Fruit fly (Drosophila melanogaster): ENCODE data around the gene Ddr.
A peak's percentile ranks its signal among the peaks of the same experiment; 100 is the strongest.

Ddr gene

DNA sequence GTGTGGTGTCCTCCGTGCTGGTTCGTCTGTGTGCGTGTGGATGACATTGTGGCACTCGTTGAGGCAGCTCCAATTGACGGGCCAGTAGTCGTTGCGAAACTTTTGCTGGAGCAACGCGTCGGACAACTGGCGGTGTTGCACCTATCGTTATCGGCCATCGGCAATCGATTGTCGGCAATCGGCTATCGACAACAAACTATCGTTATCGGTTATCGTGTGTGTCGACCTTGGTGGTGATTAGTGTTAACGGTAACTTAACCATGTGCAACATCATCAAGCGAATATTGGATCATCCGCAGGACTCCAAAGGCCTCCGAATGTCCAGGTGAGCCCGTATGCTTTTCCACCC, at the start of gene Ddr:
Ddr (plus strand) TSS at position 119 of the 349 bp plus-strand sequence.
- 0 out of 2 replicates have a peak, but pooled peaks have one; percentile 41 for TF ChIP-seq CG12605 (GFP tag; IDR thresholded peaks at IDR 0.05)
- peak; percentile 9 for TF ChIP-seq CG13204 (GFP tag; optimal IDR thresholded peaks at IDR 0.05)
- TF ChIP-seq Ets98B (GFP tag; IDR thresholded peaks at IDR 0.05): no peak

DNA sequence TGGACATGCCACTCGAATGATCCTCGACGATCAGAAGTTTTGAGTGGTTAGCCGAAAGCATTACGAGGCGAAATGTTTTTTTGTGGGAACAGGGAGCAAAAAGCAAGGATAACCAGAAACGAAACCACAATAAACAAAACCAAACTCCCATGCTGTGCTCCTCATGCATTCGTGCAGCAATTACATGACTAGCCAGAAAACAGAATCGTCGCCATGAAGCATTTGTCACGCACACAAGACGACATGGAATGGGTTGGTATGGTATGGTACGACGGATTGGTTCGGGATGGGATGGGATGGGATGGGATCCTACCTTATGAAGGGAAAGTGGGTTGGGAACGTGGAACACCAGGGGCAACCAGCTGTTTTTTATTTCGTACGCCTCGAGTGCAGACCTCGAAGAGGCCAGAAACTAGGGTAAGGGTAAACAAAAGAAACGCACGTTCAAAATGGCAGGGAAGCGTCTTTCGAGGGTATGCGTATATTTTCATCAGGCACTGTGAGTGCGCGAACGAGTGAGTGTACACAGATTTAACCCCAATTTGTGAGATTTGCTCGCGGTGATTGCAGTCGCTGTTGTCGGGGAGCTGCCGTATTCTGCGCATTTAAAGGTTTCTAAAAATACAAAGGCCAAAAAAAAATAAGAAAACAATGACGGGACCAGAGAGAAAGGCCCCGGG, 48.2 kb upstream of the Ddr start:
- TF ChIP-seq EcR (GFP tag; optimal IDR thresholded peaks at IDR 0.05) (no peak), CG13204 (GFP tag; optimal IDR thresholded peaks at IDR 0.05) (no peak), Snoo (tag; optimal IDR thresholded peaks at IDR 0.05) (no peak), Pif1B (GFP tag; optimal IDR thresholded peaks at IDR 0.05) (no peak), CG4496 (GFP tag; IDR thresholded peaks at IDR 0.05) (no peak), rn (GFP tag; IDR thresholded peaks at IDR 0.05) (no peak)

DNA sequence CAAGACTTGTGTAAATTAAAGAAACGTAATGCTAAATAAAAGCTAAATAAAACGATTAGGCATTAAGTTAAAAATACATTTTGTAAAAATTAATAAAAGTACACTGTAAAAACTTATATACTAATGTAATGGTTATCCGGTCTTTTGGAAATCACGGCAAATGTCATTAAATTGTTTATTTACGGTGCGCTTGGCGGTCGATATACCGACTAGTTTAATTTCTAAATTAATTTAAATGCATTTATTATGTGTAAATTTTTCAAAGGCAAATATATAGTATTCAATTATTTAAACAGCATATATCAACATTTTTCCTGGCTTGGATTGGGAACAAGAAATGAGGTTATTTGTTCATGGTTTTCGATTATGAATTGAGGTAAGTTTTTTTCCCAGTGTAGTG, 42.1 kb upstream of the Ddr start:
- TF ChIP-seq CG34367 (tag; optimal IDR thresholded peaks at IDR 0.05): no peak
- no peak for TF ChIP-seq CG9948 (tag; optimal IDR thresholded peaks at IDR 0.05)
- no peak for TF ChIP-seq CG17806 (tag; optimal IDR thresholded peaks at IDR 0.05)
- TF ChIP-seq CG8159 (tag; optimal IDR thresholded peaks at IDR 0.05): no peak
- TF ChIP-seq CG32121 (GFP tag; IDR thresholded peaks at IDR 0.05): no peak
- TF ChIP-seq CG14655 (GFP tag; optimal IDR thresholded peaks at IDR 0.05): no peak
- TF ChIP-seq gl (tag; optimal IDR thresholded peaks at IDR 0.05): no peak
- no peak for TF ChIP-seq rn (GFP tag; IDR thresholded peaks at IDR 0.05)
- no peak for TF ChIP-seq Pif1A (GFP tag; optimal IDR thresholded peaks at IDR 0.05)
- no peak for TF ChIP-seq CG8301 (tag; optimal IDR thresholded peaks at IDR 0.05)
- TF ChIP-seq CG15710 (tag; optimal IDR thresholded peaks at IDR 0.05): no peak
- TF ChIP-seq Pif1B (GFP tag; optimal IDR thresholded peaks at IDR 0.05): no peak
- no peak for TF ChIP-seq CG4496 (GFP tag; IDR thresholded peaks at IDR 0.05)

DNA sequence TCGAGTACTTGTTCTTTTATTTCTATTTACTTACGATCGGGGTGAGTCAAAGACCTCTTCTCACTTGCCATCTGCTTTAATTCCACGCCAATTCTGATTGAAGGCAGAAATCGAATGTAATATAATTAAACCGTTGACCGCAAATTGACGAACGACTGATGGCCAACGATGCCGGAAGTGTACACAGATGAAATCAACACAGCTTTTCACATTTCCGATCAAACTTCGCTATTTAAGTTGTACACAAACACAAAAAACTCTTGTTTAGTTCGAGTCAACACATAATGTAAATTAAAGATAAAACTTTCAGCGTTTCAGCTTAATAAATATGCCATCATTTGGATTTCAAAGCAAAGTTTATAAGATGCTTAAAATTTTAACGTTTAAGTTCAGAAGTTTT, 41.4 kb upstream of the Ddr start:
- no peak for TF ChIP-seq CG12605 (GFP tag; IDR thresholded peaks at IDR 0.05)
- TF ChIP-seq Snoo (tag; optimal IDR thresholded peaks at IDR 0.05): no peak
- no peak for TF ChIP-seq CG14655 (GFP tag; optimal IDR thresholded peaks at IDR 0.05)
- TF ChIP-seq D1 (tag; optimal IDR thresholded peaks at IDR 0.05): no peak
- TF ChIP-seq CG10348 (GFP tag; IDR thresholded peaks at IDR 0.05): no peak
- no peak for TF ChIP-seq fd96Ca (GFP tag; IDR thresholded peaks at IDR 0.05)
- no peak for TF ChIP-seq CG8301 (tag; optimal IDR thresholded peaks at IDR 0.05)

DNA sequence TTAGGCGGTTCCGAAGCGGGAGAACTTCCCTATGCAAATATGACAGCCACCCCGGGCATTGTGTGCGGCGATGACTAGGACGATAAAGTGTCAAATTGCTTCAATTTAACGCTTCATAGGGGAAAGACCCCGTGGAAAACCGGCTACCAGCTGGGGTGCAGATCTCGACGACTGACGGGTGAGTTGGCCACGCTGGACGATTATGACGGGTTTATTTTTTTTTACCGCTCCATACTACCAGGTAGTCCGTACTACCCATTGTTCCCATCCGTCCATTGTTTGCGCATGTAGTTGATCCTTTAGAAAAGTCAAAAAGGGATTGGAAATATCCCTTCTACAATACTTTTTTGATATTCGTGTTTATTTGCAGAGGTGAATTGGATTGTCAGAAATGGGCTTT, 39.4 kb upstream of the Ddr start:
- no peak for TF ChIP-seq Ets98B (GFP tag; IDR thresholded peaks at IDR 0.05)
- no peak for TF ChIP-seq CG10348 (GFP tag; IDR thresholded peaks at IDR 0.05)
- TF ChIP-seq CG34367 (tag; optimal IDR thresholded peaks at IDR 0.05): no peak
- TF ChIP-seq Snoo (tag; optimal IDR thresholded peaks at IDR 0.05): no peak
- TF ChIP-seq Pif1A (GFP tag; optimal IDR thresholded peaks at IDR 0.05): no peak
- no peak for TF ChIP-seq gl (tag; optimal IDR thresholded peaks at IDR 0.05)
- no peak for TF ChIP-seq EcR (GFP tag; optimal IDR thresholded peaks at IDR 0.05)
- no peak for TF ChIP-seq CG4496 (GFP tag; IDR thresholded peaks at IDR 0.05)
- no peak for TF ChIP-seq D1 (tag; optimal IDR thresholded peaks at IDR 0.05)
- no peak for TF ChIP-seq fd96Ca (GFP tag; IDR thresholded peaks at IDR 0.05)
- TF ChIP-seq CG13204 (GFP tag; optimal IDR thresholded peaks at IDR 0.05): no peak
- TF ChIP-seq CG12605 (GFP tag; IDR thresholded peaks at IDR 0.05): no peak
- no peak for TF ChIP-seq CG17806 (tag; optimal IDR thresholded peaks at IDR 0.05)

DNA sequence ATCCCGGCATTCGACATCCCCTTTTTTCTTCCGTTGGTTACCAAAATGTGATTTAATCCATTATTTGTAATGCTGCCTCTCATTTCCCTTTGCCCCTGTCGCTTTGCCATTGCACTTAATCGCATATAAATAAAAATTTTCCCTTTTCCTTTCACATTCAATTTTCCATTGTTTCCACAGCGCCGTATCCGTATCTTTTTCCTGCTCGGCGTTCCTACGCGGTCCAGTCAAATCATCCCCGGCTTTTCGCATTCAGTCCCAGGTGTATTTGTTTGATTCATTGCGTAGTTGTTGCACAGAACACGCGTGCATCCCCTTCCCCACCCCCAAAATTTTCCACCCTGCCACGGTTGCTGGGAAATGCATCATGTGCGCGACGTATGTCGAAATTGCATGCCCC, 37.0 kb upstream of the Ddr start:
- TF ChIP-seq rn (GFP tag; IDR thresholded peaks at IDR 0.05): no peak
- no peak for TF ChIP-seq CG4496 (GFP tag; IDR thresholded peaks at IDR 0.05)
- no peak for TF ChIP-seq Pif1A (GFP tag; optimal IDR thresholded peaks at IDR 0.05)
- TF ChIP-seq Ets98B (GFP tag; IDR thresholded peaks at IDR 0.05): no peak
- no peak for TF ChIP-seq Pif1B (GFP tag; optimal IDR thresholded peaks at IDR 0.05)
- TF ChIP-seq fd96Ca (GFP tag; IDR thresholded peaks at IDR 0.05): no peak
- TF ChIP-seq EcR (GFP tag; optimal IDR thresholded peaks at IDR 0.05): no peak
- no peak for TF ChIP-seq CG12605 (GFP tag; IDR thresholded peaks at IDR 0.05)
- no peak for TF ChIP-seq CG10348 (GFP tag; IDR thresholded peaks at IDR 0.05)
- TF ChIP-seq CG13204 (GFP tag; optimal IDR thresholded peaks at IDR 0.05): no peak
- no peak for TF ChIP-seq CG34367 (tag; optimal IDR thresholded peaks at IDR 0.05)
- no peak for TF ChIP-seq CG14655 (GFP tag; optimal IDR thresholded peaks at IDR 0.05)
- TF ChIP-seq CG8159 (tag; optimal IDR thresholded peaks at IDR 0.05): no peak
- TF ChIP-seq Snoo (tag; optimal IDR thresholded peaks at IDR 0.05): no peak
- no peak for TF ChIP-seq gl (tag; optimal IDR thresholded peaks at IDR 0.05)
- no peak for TF ChIP-seq D1 (tag; optimal IDR thresholded peaks at IDR 0.05)
- TF ChIP-seq CG32121 (GFP tag; IDR thresholded peaks at IDR 0.05): no peak
- TF ChIP-seq CG9948 (tag; optimal IDR thresholded peaks at IDR 0.05): no peak

DNA sequence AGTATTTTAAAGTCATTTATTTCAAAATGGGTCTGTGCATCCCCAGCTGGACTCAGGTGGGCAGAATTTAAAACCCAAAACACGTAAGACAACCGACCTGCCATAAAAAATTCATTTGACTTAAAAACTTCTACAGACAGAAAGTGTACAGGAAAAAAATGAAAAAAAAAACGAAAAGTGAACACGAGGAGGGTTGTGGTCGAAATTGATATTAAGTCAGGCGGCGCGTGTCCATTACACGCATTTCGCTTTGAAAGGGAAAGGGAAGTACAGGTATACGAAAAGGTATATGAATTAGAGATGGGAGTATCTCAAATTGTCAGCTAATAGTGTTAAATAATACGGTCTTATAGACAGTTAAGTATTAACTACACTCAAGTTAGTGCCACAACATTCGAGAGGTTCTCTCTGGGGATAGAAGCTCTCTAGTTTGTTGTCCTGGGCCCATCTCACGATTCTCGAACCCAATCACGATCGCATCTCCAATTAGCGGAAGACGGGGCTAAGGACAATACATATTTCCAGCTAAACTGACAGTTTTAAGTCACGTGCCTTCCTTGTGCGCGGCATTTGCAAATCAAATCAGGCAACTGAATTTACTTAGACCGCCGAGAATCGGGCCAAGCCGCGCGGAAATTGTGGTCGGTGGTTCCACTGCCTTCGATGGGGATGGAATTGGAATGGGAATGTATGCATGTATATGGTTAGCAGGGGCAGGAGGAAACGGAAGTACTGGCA, 34.1 kb upstream of the Ddr start:
- TF ChIP-seq CG8159 (tag; optimal IDR thresholded peaks at IDR 0.05) (no peak), CG15710 (tag; optimal IDR thresholded peaks at IDR 0.05) (no peak), CG10348 (GFP tag; IDR thresholded peaks at IDR 0.05) (no peak), gl (tag; optimal IDR thresholded peaks at IDR 0.05) (no peak), CG9948 (tag; optimal IDR thresholded peaks at IDR 0.05) (no peak), Snoo (tag; optimal IDR thresholded peaks at IDR 0.05) (no peak), CG34367 (tag; optimal IDR thresholded peaks at IDR 0.05) (no peak), rn (GFP tag; IDR thresholded peaks at IDR 0.05) (no peak), Ets98B (GFP tag; IDR thresholded peaks at IDR 0.05) (no peak), CG4496 (GFP tag; IDR thresholded peaks at IDR 0.05) (no peak), fd96Ca (GFP tag; IDR thresholded peaks at IDR 0.05) (no peak), CG8301 (tag; optimal IDR thresholded peaks at IDR 0.05) (no peak)

Measured in whole organism, pupa.